Fruit fly (Drosophila melanogaster) whole organism, embryonic: ENCODE measurements around the gene CG14961.

ENCODE experiments used
- Abd-B ChIP-seq: fragments of 200-800 bp; sonication (Bioruptor generic); optimal IDR thresholded peaks from 2 replicates; lab custom pipeline; 2018; ENCODE audit warnings: missing biosample characterization, mild to moderate bottlenecking, missing genetic modification characterization, moderate library complexity
- Aef1 ChIP-seq: fragments of 200-800 bp; sonication (Bioruptor generic); IDR thresholded peaks from 3 replicates; pipeline ENCODE4 v1.3.6; 2022; ENCODE audit warnings: missing biosample characterization, missing genetic modification characterization
- CG1024 ChIP-seq: fragments of 200-800 bp; sonication (Bioruptor generic); IDR thresholded peaks from 2 replicates; pipeline ENCODE4 v1.3.6; 2022; ENCODE audit warnings: missing biosample characterization, missing genetic modification characterization
- CG10267 ChIP-seq: fragments of 200-800 bp; sonication (Bioruptor generic); optimal IDR thresholded peaks from 2 replicates; lab custom pipeline; 2018; ENCODE audit warnings: missing biosample characterization, mild to moderate bottlenecking, missing genetic modification characterization, moderate library complexity
- CG10654 ChIP-seq: fragments of 200-800 bp; sonication (Bioruptor generic); optimal IDR thresholded peaks from 2 replicates; lab custom pipeline; 2016; ENCODE audit warnings: missing biosample characterization, missing genetic modification characterization
- CG11093 ChIP-seq: fragments of 200-800 bp; sonication (Bioruptor generic); IDR thresholded peaks from 3 replicates; pipeline ENCODE4 v1.3.6; 2022; ENCODE audit warnings: missing biosample characterization, missing genetic modification characterization
- CG11247 ChIP-seq: fragments of 200-800 bp; sonication (Bioruptor generic); IDR thresholded peaks from 2 replicates; pipeline ENCODE4 v1.3.6; 2022; ENCODE audit warnings: missing biosample characterization, missing genetic modification characterization
- CG11696 ChIP-seq: fragments of 200-800 bp; sonication (Bioruptor generic); IDR thresholded peaks from 2 replicates; pipeline ENCODE4 v1.3.6; 2022; ENCODE audit warnings: missing biosample characterization, missing genetic modification characterization
- CG12104 ChIP-seq: fragments of 200-800 bp; sonication (Bioruptor generic); optimal IDR thresholded peaks from 3 replicates; lab custom pipeline; 2016; ENCODE audit warnings: missing biosample characterization, missing genetic modification characterization
- CG13775 ChIP-seq: fragments of 200-800 bp; sonication (Bioruptor generic); optimal IDR thresholded peaks from 3 replicates; lab custom pipeline; 2017; ENCODE audit warnings: missing biosample characterization, mild to moderate bottlenecking, missing genetic modification characterization
- CG14050 ChIP-seq: fragments of 200-800 bp; sonication (Bioruptor generic); IDR thresholded peaks from 3 replicates; pipeline ENCODE4 v1.3.6; 2022; ENCODE audit warnings: missing biosample characterization, missing genetic modification characterization
- CG1529 ChIP-seq: fragments of 200-800 bp; sonication (Bioruptor generic); optimal IDR thresholded peaks from 3 replicates; lab custom pipeline; 2018; ENCODE audit warnings: missing biosample characterization, missing genetic modification characterization
- CG17328 ChIP-seq: fragments of 200-800 bp; sonication (Bioruptor generic); IDR thresholded peaks from 2 replicates; pipeline ENCODE4 v1.3.6; 2022; ENCODE audit warnings: missing biosample characterization, missing genetic modification characterization
- CG18599 ChIP-seq: fragments of 200-800 bp; sonication (Bioruptor generic); optimal IDR thresholded peaks from 3 replicates; lab custom pipeline; 2017; ENCODE audit warnings: missing biosample characterization, missing genetic modification characterization, mild to moderate bottlenecking, moderate library complexity, missing genetic modification reagents
- CG18619 ChIP-seq: fragments of 200-800 bp; sonication (Bioruptor generic); optimal IDR thresholded peaks from 3 replicates; lab custom pipeline; 2017; ENCODE audit warnings: missing biosample characterization, mild to moderate bottlenecking, missing genetic modification characterization
- CG32767 ChIP-seq: fragments of 200-800 bp; sonication (Bioruptor generic); IDR thresholded peaks from 2 replicates; pipeline ENCODE4 v1.3.6; 2022; ENCODE audit warnings: missing biosample characterization, missing genetic modification characterization
- CG34422 ChIP-seq: fragments of 200-800 bp; sonication (Bioruptor generic); IDR thresholded peaks from 3 replicates; pipeline ENCODE4 v1.3.6; 2022; ENCODE audit warnings: missing biosample characterization, missing genetic modification characterization
- CG7839 ChIP-seq: fragments of 200-800 bp; sonication (Bioruptor generic); optimal IDR thresholded peaks from 3 replicates; lab custom pipeline; 2018; ENCODE audit warnings: missing biosample characterization, mild to moderate bottlenecking, missing genetic modification characterization, moderate library complexity
- CG8765 ChIP-seq: fragments of 200-800 bp; sonication (Bioruptor generic); IDR thresholded peaks from 2 replicates; pipeline ENCODE4 v1.3.6; 2022; ENCODE audit warnings: missing biosample characterization, missing genetic modification characterization
- CG8944 ChIP-seq: fragments of 200-800 bp; sonication (Bioruptor generic); optimal IDR thresholded peaks from 3 replicates; lab custom pipeline; 2016; ENCODE audit warnings: missing biosample characterization, missing genetic modification characterization
- CG9215 ChIP-seq: fragments of 200-800 bp; sonication (Bioruptor generic); IDR thresholded peaks from 2 replicates; pipeline ENCODE4 v1.3.6; 2022; ENCODE audit warnings: missing biosample characterization, missing genetic modification characterization
- D19B ChIP-seq: fragments of 200-800 bp; sonication (Bioruptor generic); optimal IDR thresholded peaks from 2 replicates; lab custom pipeline; 2017; ENCODE audit warnings: missing biosample characterization, mild to moderate bottlenecking, missing genetic modification characterization
- Doc2 ChIP-seq: fragments of 200-800 bp; sonication (Bioruptor generic); IDR thresholded peaks from 2 replicates; pipeline ENCODE4 v1.3.6; 2022; ENCODE audit warnings: missing biosample characterization, missing genetic modification characterization
- Drgx ChIP-seq: fragments of 200-800 bp; sonication (Bioruptor generic); IDR thresholded peaks from 2 replicates; pipeline ENCODE4 v1.3.6; 2022; ENCODE audit warnings: missing biosample characterization, missing genetic modification characterization
- Fer3 ChIP-seq: fragments of 200-800 bp; sonication (Bioruptor generic); optimal IDR thresholded peaks from 2 replicates; lab custom pipeline; 2018; ENCODE audit warnings: missing biosample characterization, mild to moderate bottlenecking, missing genetic modification characterization, moderate library complexity
- H2.0 ChIP-seq: fragments of 200-800 bp; sonication (Bioruptor generic); IDR thresholded peaks from 2 replicates; pipeline ENCODE4 v1.3.6; 2022; ENCODE audit warnings: missing biosample characterization, missing genetic modification characterization
- HHEX ChIP-seq: fragments of 200-800 bp; sonication (Bioruptor generic); optimal IDR thresholded peaks from 3 replicates; lab custom pipeline; 2017; ENCODE audit warnings: missing biosample characterization, mild to moderate bottlenecking, missing genetic modification characterization, missing genetic modification reagents
- HLH4C ChIP-seq: fragments of 200-800 bp; sonication (Bioruptor generic); IDR thresholded peaks from 3 replicates; pipeline ENCODE4 v1.3.6; 2022; ENCODE audit warnings: missing biosample characterization, missing genetic modification characterization; ENCODE audit not compliant: partially characterized antibody
- NC2β ChIP-seq: fragments of 200-800 bp; sonication (Bioruptor generic); optimal IDR thresholded peaks from 2 replicates; lab custom pipeline; 2016; ENCODE audit warnings: missing biosample characterization, missing genetic modification characterization
- NfI ChIP-seq: fragments of 200-800 bp; sonication (Bioruptor generic); optimal IDR thresholded peaks from 3 replicates; lab custom pipeline; 2018; ENCODE audit warnings: missing biosample characterization, mild to moderate bottlenecking, missing genetic modification characterization, moderate library complexity
- Oaz ChIP-seq: fragments of 200-800 bp; sonication (Bioruptor generic); IDR thresholded peaks from 2 replicates; pipeline ENCODE4 v1.3.6; 2022; ENCODE audit warnings: missing biosample characterization, missing genetic modification characterization
- PHDP ChIP-seq: fragments of 200-800 bp; sonication (Bioruptor generic); optimal IDR thresholded peaks from 3 replicates; lab custom pipeline; 2018; ENCODE audit warnings: missing biosample characterization, mild to moderate bottlenecking, missing genetic modification characterization, moderate library complexity
- Rfx ChIP-seq: fragments of 200-800 bp; sonication (Bioruptor generic); IDR thresholded peaks from 2 replicates; pipeline ENCODE4 v1.3.6; 2022; ENCODE audit warnings: missing biosample characterization, missing genetic modification characterization
- Sry-δ ChIP-seq: fragments of 200-800 bp; sonication (Bioruptor generic); optimal IDR thresholded peaks from 2 replicates; lab custom pipeline; 2016; ENCODE audit warnings: missing biosample characterization, missing genetic modification characterization
- al ChIP-seq: fragments of 200-800 bp; sonication (Bioruptor generic); IDR thresholded peaks from 2 replicates; pipeline ENCODE4 v1.3.6; 2022; ENCODE audit warnings: missing biosample characterization, missing genetic modification characterization
- ap ChIP-seq: fragments of 200-800 bp; sonication (Bioruptor generic); IDR thresholded peaks from 2 replicates; pipeline ENCODE4 v1.3.6; 2022; ENCODE audit warnings: missing biosample characterization, missing genetic modification characterization
- bigmax ChIP-seq: fragments of 200-800 bp; sonication (Bioruptor generic); optimal IDR thresholded peaks from 2 replicates; lab custom pipeline; 2018; ENCODE audit warnings: missing biosample characterization, mild to moderate bottlenecking, missing genetic modification characterization
- btn ChIP-seq: fragments of 200-800 bp; sonication (Bioruptor generic); optimal IDR thresholded peaks from 2 replicates; lab custom pipeline; 2016; ENCODE audit warnings: missing biosample characterization, missing genetic modification characterization
- cato ChIP-seq: fragments of 200-800 bp; sonication (Bioruptor generic); optimal IDR thresholded peaks from 2 replicates; lab custom pipeline; 2016; ENCODE audit warnings: missing biosample characterization, missing genetic modification characterization, borderline replicate concordance
- ci ChIP-seq: fragments of 200-800 bp; sonication (Bioruptor generic); IDR thresholded peaks from 3 replicates; pipeline ENCODE4 v1.3.6; 2022; ENCODE audit warnings: missing biosample characterization, missing genetic modification characterization
- grau ChIP-seq: fragments of 200-800 bp; optimal IDR thresholded peaks from 3 replicates; lab custom pipeline; 2019; ENCODE audit warnings: missing biosample characterization, mild to moderate bottlenecking, missing genetic modification characterization, moderate library complexity
- lab ChIP-seq: fragments of 200-800 bp; sonication (Bioruptor generic); optimal IDR thresholded peaks from 3 replicates; lab custom pipeline; 2017; ENCODE audit warnings: missing biosample characterization, missing genetic modification characterization, mild to moderate bottlenecking, moderate library complexity, missing genetic modification reagents
- lilli ChIP-seq: fragments of 200-800 bp; sonication (Bioruptor generic); optimal IDR thresholded peaks from 3 replicates; lab custom pipeline; 2016; ENCODE audit warnings: missing biosample characterization, missing genetic modification characterization
- org-1 ChIP-seq: fragments of 200-800 bp; sonication (Bioruptor generic); optimal IDR thresholded peaks from 2 replicates; lab custom pipeline; 2017; ENCODE audit warnings: missing biosample characterization, missing genetic modification characterization
- pan ChIP-seq, 4 experiments: fragments of >200 bp in 3 of 4; fragments of 200-800 bp in 1 of 4; sonication (Bioruptor generic) in 1 of 4; optimal IDR thresholded peaks in 3 of 4; IDR thresholded peaks in 1 of 4; 2 replicates each; pipeline versions ENCODE4 v1.3.6 to Lab custom; 2017 to 2022; ENCODE audit warnings: missing biosample characterization in 2 of 4, missing genetic modification characterization in 2 of 4, mixed read lengths in 1 of 4
- ranshi ChIP-seq: fragments of 200-800 bp; sonication (Bioruptor generic); IDR thresholded peaks from 2 replicates; pipeline ENCODE4 v1.3.6; 2022; ENCODE audit warnings: missing biosample characterization, missing genetic modification characterization
- rib ChIP-seq: fragments of 200-800 bp; sonication (Bioruptor generic); IDR thresholded peaks from 2 replicates; pipeline ENCODE4 v1.3.6; 2022; ENCODE audit warnings: missing biosample characterization, missing genetic modification characterization
- sens ChIP-seq: fragments of 200-800 bp; sonication (Bioruptor generic); peaks from one replicate; lab custom pipeline; 2016; ENCODE audit warnings: missing biosample characterization, missing genetic modification characterization
- ttk ChIP-seq: fragments of 200-800 bp; sonication (Bioruptor generic); IDR thresholded peaks from 2 replicates; pipeline ENCODE4 v2.1.2; 2022; ENCODE audit warnings: missing biosample characterization, missing genetic modification characterization

The CG14961 gene

dm6 chr3L:3381869-3382488 lies 52.1 kb downstream of the CG14961 start (continued):
- no peak for TF ChIP-seq CG1529 (GFP tag; lab: Kevin White, UChicago)
- peak; percentile 11 for TF ChIP-seq NfI (GFP tag; lab: Kevin White, UChicago)
- peak; percentile 49 for TF ChIP-seq CG7839 (tag; lab: Kevin White, UChicago)
- peak; percentile 63 for TF ChIP-seq Fer3
- peak; percentile 64 for TF ChIP-seq ci
- no peak for TF ChIP-seq pan (optimal IDR thresholded peaks at IDR 0.05; lab: Kevin White, UChicago)
- peak in 1 of 2 experiments; percentile 66 for TF ChIP-seq pan (GFP tag; optimal IDR thresholded peaks at IDR 0.05 in 1 of 2, IDR thresholded peaks at IDR 0.05 in 1 of 2)
- TF ChIP-seq lab (GFP tag; lab: Kevin White, UChicago), result peak; percentile 61
- TF ChIP-seq CG13775, result no peak
- peak; percentile 39 for TF ChIP-seq CG8765 (GFP tag; lab: Robert Waterston, UW)
- TF ChIP-seq grau (tag; lab: Kevin White, UChicago), result peak; percentile 44
- TF ChIP-seq ttk (GFP tag; lab: Robert Waterston, UW), result 0 out of 2 replicates have a peak, but pooled peaks have one; percentile 29
- no peak for TF ChIP-seq org-1 (GFP tag; lab: Kevin White, UChicago)
- peak; percentile 75 for TF ChIP-seq al (GFP tag; lab: Robert Waterston, UW)
- TF ChIP-seq CG1024 (GFP tag; lab: Robert Waterston, UW), result 0 out of 2 replicates have a peak, but pooled peaks have one; percentile 10
- TF ChIP-seq ranshi (GFP tag; lab: Robert Waterston, UW), result 0 out of 2 replicates have a peak, but pooled peaks have one; percentile 37
- TF ChIP-seq NC2β (GFP tag; lab: Kevin White, UChicago), result no peak
- 0 out of 3 replicates have a peak, but pooled peaks have one; percentile 31 for TF ChIP-seq CG14050 (GFP tag; lab: Robert Waterston, UW)
- TF ChIP-seq CG17328 (GFP tag; lab: Robert Waterston, UW), result peak; percentile 73
- TF ChIP-seq HLH4C, result no peak
- TF ChIP-seq bigmax, result no peak
- TF ChIP-seq Oaz (GFP tag; lab: Robert Waterston, UW), result peak; percentile 50
- TF ChIP-seq Drgx, result peak; percentile 64
- TF ChIP-seq Aef1 (GFP tag; lab: Robert Waterston, UW), result peak; percentile 50
- TF ChIP-seq CG11093, result 0 out of 3 replicates have a peak, but pooled peaks have one; percentile 16
- TF ChIP-seq btn (GFP tag; lab: Kevin White, UChicago), result no peak
- TF ChIP-seq Rfx, result peak; percentile 80
- TF ChIP-seq ap, result peak; percentile 28; the same call in 1 of the 2 replicates
- TF ChIP-seq CG18619, result no peak
- no peak; the same call in 2 of the 3 replicates for TF ChIP-seq CG34422
- peak; percentile 49; the same call in 1 of the 2 replicates for TF ChIP-seq CG11247 (GFP tag; lab: Robert Waterston, UW)
- peak; percentile 27 for TF ChIP-seq sens (GFP tag; lab: Kevin White, UChicago)
- TF ChIP-seq Sry-δ (GFP tag; lab: Kevin White, UChicago), result no peak
- peak; percentile 47; the same call in 1 of the 2 replicates for TF ChIP-seq rib (GFP tag; lab: Robert Waterston, UW)
- TF ChIP-seq H2.0 (GFP tag; lab: Robert Waterston, UW), result peak; percentile 72
- TF ChIP-seq lilli (GFP tag; lab: Kevin White, UChicago), result peak; percentile 15
- peak; percentile 16 for TF ChIP-seq HHEX (GFP tag; lab: Kevin White, UChicago)
- TF ChIP-seq CG12104 (GFP tag; lab: Kevin White, UChicago), result no peak
- TF ChIP-seq CG10654, result no peak
- peak; percentile 32; the same call in 1 of the 2 replicates for TF ChIP-seq CG9215 (GFP tag; lab: Robert Waterston, UW)
- peak; percentile 31; the same call in 1 of the 2 replicates for TF ChIP-seq CG32767 (GFP tag; lab: Robert Waterston, UW)
- TF ChIP-seq CG18599 (GFP tag; lab: Kevin White, UChicago), result no peak
- TF ChIP-seq cato (GFP tag; lab: Kevin White, UChicago), result no peak
- peak; percentile 6 for TF ChIP-seq D19B (GFP tag; lab: Kevin White, UChicago)
- TF ChIP-seq CG8944 (GFP tag; lab: Kevin White, UChicago), result no peak
- TF ChIP-seq PHDP (tag; lab: Kevin White, UChicago), result peak; percentile 62
- peak; percentile 44 for TF ChIP-seq Abd-B
- no peak for TF ChIP-seq CG10267
- TF ChIP-seq CG11696 (GFP tag; lab: Robert Waterston, UW), result 0 out of 2 replicates have a peak, but pooled peaks have one; percentile 26
- TF ChIP-seq Doc2 (GFP tag; lab: Robert Waterston, UW), result no peak
